Worm (Caenorhabditis elegans) whole organism, L3 larva: ENCODE results near the gene C13F10.5.

Experiments used
- aly-2 ChIP-seq: fragments of 150-350 bp; optimal IDR thresholded peaks from 2 replicates; lab custom pipeline; 2014; ENCODE audit warnings: missing biosample characterization, missing genetic modification characterization
- fos-1 ChIP-seq: fragments of 150-350 bp; optimal IDR thresholded peaks from 2 replicates; lab custom pipeline; 2014; ENCODE audit warnings: missing biosample characterization, missing genetic modification characterization
- lin-39 ChIP-seq: fragments of 150-350 bp; optimal IDR thresholded peaks from 2 replicates; lab custom pipeline; 2018; ENCODE audit warnings: missing biosample characterization, missing genetic modification reagents, missing genetic modification characterization
- mdl-1 ChIP-seq: fragments of 150-350 bp; optimal IDR thresholded peaks from 2 replicates; lab custom pipeline; 2014; ENCODE audit warnings: missing biosample characterization, missing genetic modification characterization
- nhr-11 ChIP-seq: fragments of 150-350 bp; optimal IDR thresholded peaks from 2 replicates; lab custom pipeline; 2014; ENCODE audit warnings: missing biosample characterization, missing genetic modification characterization
- nhr-25 ChIP-seq: sonication (generic microtip); optimal IDR thresholded peaks from 2 replicates; lab custom pipeline; 2017; ENCODE audit warnings: missing biosample characterization, missing genetic modification characterization
- nhr-28 ChIP-seq: fragments of 150-350 bp; optimal IDR thresholded peaks from 2 replicates; lab custom pipeline; 2014; ENCODE audit warnings: missing biosample characterization, missing genetic modification characterization

ce11 chrV:7199077-7199476, 19.8 kb downstream of the C13F10.5 start:
- no peak for TF ChIP-seq nhr-11
- TF ChIP-seq nhr-25 (tag; lab: Kevin White, UChicago) = no peak
- TF ChIP-seq mdl-1 = no peak
- TF ChIP-seq aly-2 (tag; lab: Kevin White, UChicago) = no peak
- no peak for TF ChIP-seq nhr-28 (tag; lab: Kevin White, UChicago)
- no peak for TF ChIP-seq lin-39 (tag; lab: Kevin White, UChicago)
- no peak for TF ChIP-seq fos-1
